Fruit fly (Drosophila melanogaster) whole organism, embryonic: ENCODE measurements around the gene CG4133.

ENCODE experiments used
- Adf1 ChIP-seq: fragments of 200-800 bp; sonication (Bioruptor generic); IDR thresholded peaks from 2 replicates; pipeline ENCODE4 v1.3.6; 2022; ENCODE audit warnings: missing biosample characterization, missing genetic modification characterization
- Awh ChIP-seq: fragments of 200-800 bp; sonication (Bioruptor generic); IDR thresholded peaks from 2 replicates; pipeline ENCODE4, ENCODE4 v1.3.6; 2022; ENCODE audit warnings: missing biosample characterization, missing genetic modification characterization
- Bteb2 ChIP-seq: fragments of 200-800 bp; sonication (Bioruptor generic); optimal IDR thresholded peaks from 2 replicates; lab custom pipeline; 2016; ENCODE audit warnings: missing biosample characterization, missing genetic modification characterization
- CG10209 ChIP-seq: fragments of 200-800 bp; sonication (Bioruptor generic); optimal IDR thresholded peaks from 3 replicates; lab custom pipeline; 2017; ENCODE audit warnings: missing biosample characterization, mild to moderate bottlenecking, missing genetic modification characterization, missing genetic modification reagents
- CG10654 ChIP-seq: fragments of 200-800 bp; sonication (Bioruptor generic); optimal IDR thresholded peaks from 2 replicates; lab custom pipeline; 2016; ENCODE audit warnings: missing biosample characterization, missing genetic modification characterization
- CG1233 ChIP-seq: fragments of 200-800 bp; sonication (Bioruptor generic); optimal IDR thresholded peaks from 4 replicates; lab custom pipeline; 2018; ENCODE audit warnings: missing biosample characterization, mild to moderate bottlenecking, missing genetic modification characterization
- CG12942 ChIP-seq: fragments of 200-800 bp; sonication (Bioruptor generic); optimal IDR thresholded peaks from 3 replicates; lab custom pipeline; 2016; ENCODE audit warnings: missing biosample characterization, missing genetic modification characterization
- CG13424 ChIP-seq: fragments of 200-800 bp; sonication (Bioruptor generic); optimal IDR thresholded peaks from 2 replicates; lab custom pipeline; 2019; ENCODE audit warnings: missing biosample characterization, mild to moderate bottlenecking, missing genetic modification characterization, moderate library complexity
- CG13624 ChIP-seq: fragments of 200-800 bp; sonication (Bioruptor generic); optimal IDR thresholded peaks from 2 replicates; lab custom pipeline; 2016; ENCODE audit warnings: missing biosample characterization, missing genetic modification characterization
- CG13894 ChIP-seq: fragments of 200-800 bp; sonication (Bioruptor generic); optimal IDR thresholded peaks from 3 replicates; lab custom pipeline; 2018; ENCODE audit warnings: missing biosample characterization, mild to moderate bottlenecking, missing genetic modification characterization, moderate library complexity
- CG14667 ChIP-seq: fragments of 200-800 bp; sonication (Bioruptor generic); IDR thresholded peaks from 2 replicates; pipeline ENCODE4 v1.3.6; 2022; ENCODE audit warnings: missing biosample characterization, missing genetic modification characterization
- CG14710 ChIP-seq: fragments of 200-800 bp; sonication (Bioruptor generic); optimal IDR thresholded peaks from 3 replicates; lab custom pipeline; 2019; ENCODE audit warnings: missing biosample characterization, mild to moderate bottlenecking, missing genetic modification characterization, moderate library complexity
- CG17328 ChIP-seq: fragments of 200-800 bp; sonication (Bioruptor generic); IDR thresholded peaks from 2 replicates; pipeline ENCODE4 v1.3.6; 2022; ENCODE audit warnings: missing biosample characterization, missing genetic modification characterization
- CG2116 ChIP-seq: fragments of 200-800 bp; sonication (Bioruptor generic); optimal IDR thresholded peaks from 3 replicates; lab custom pipeline; 2018; ENCODE audit warnings: missing biosample characterization, mild to moderate bottlenecking, missing genetic modification characterization
- CG30431 ChIP-seq: fragments of 200-800 bp; sonication (Bioruptor generic); optimal IDR thresholded peaks from 2 replicates; lab custom pipeline; 2017; ENCODE audit warnings: missing biosample characterization, missing genetic modification characterization
- CG3838 ChIP-seq: fragments of 200-800 bp; sonication (Bioruptor generic); optimal IDR thresholded peaks from 3 replicates; lab custom pipeline; 2016; ENCODE audit warnings: missing biosample characterization, missing genetic modification characterization
- CG42726 ChIP-seq: fragments of 200-800 bp; sonication (Bioruptor generic); IDR thresholded peaks from 2 replicates; pipeline ENCODE4 v1.3.6; 2022; ENCODE audit warnings: missing biosample characterization, missing genetic modification characterization; ENCODE audit not compliant: partially characterized antibody
- CG4360 ChIP-seq: fragments of 200-800 bp; sonication (Bioruptor generic); IDR thresholded peaks from 2 replicates; pipeline ENCODE4 v1.3.6; 2022; ENCODE audit warnings: missing biosample characterization, missing genetic modification characterization
- CG4730 ChIP-seq: fragments of 200-800 bp; sonication (Bioruptor generic); IDR thresholded peaks from 2 replicates; pipeline ENCODE4 v1.3.6; 2022; ENCODE audit warnings: missing biosample characterization, missing genetic modification characterization
- CG4854 ChIP-seq: fragments of 200-800 bp; sonication (Bioruptor generic); optimal IDR thresholded peaks from 2 replicates; lab custom pipeline; 2016; ENCODE audit warnings: missing biosample characterization, missing genetic modification characterization, inconsistent platforms
- CG6854 ChIP-seq: fragments of 200-800 bp; sonication (Bioruptor generic); optimal IDR thresholded peaks from 3 replicates; lab custom pipeline; 2017; ENCODE audit warnings: missing biosample characterization, mild to moderate bottlenecking, missing genetic modification characterization
- CG8290 ChIP-seq, 3 experiments: fragments of 200-800 bp; sonication (Bioruptor generic); optimal IDR thresholded peaks; 2 replicates each; lab custom pipeline; 2016 to 2019; ENCODE audit warnings: missing biosample characterization in 3 of 3, missing genetic modification characterization in 3 of 3, mild to moderate bottlenecking in 2 of 3, moderate library complexity in 1 of 3
- CG9932 ChIP-seq: fragments of 200-800 bp; sonication (Bioruptor generic); IDR thresholded peaks from 2 replicates; pipeline ENCODE4 v1.3.6; 2022; ENCODE audit warnings: missing biosample characterization, missing genetic modification characterization
- CrebB ChIP-seq: fragments of 200-800 bp; sonication (Bioruptor generic); optimal IDR thresholded peaks from 3 replicates; lab custom pipeline; 2018; ENCODE audit warnings: missing biosample characterization, mild to moderate bottlenecking, missing genetic modification characterization
- Dll ChIP-seq: fragments of 200-800 bp; sonication (Bioruptor generic); IDR thresholded peaks from 4 replicates; pipeline ENCODE4 v1.3.6; 2022; ENCODE audit warnings: missing biosample characterization, missing genetic modification characterization; ENCODE audit not compliant: partially characterized antibody
- Doc2 ChIP-seq: fragments of 200-800 bp; sonication (Bioruptor generic); IDR thresholded peaks from 2 replicates; pipeline ENCODE4 v1.3.6; 2022; ENCODE audit warnings: missing biosample characterization, missing genetic modification characterization
- E2f1 ChIP-seq: fragments of 200-800 bp; sonication (Bioruptor generic); IDR thresholded peaks from 2 replicates; pipeline ENCODE4 v1.3.6; 2022; ENCODE audit warnings: missing biosample characterization, missing genetic modification characterization
- Hr39 ChIP-seq: fragments of >200 bp; optimal IDR thresholded peaks from 2 replicates; lab custom pipeline; 2017
- Kr ChIP-seq: fragments of 200-800 bp; sonication (Bioruptor generic); optimal IDR thresholded peaks from 2 replicates; lab custom pipeline; 2017; ENCODE audit warnings: missing biosample characterization, mild to moderate bottlenecking, missing genetic modification characterization
- MESR4 ChIP-seq: fragments of 200-800 bp; sonication (Bioruptor generic); optimal IDR thresholded peaks from 2 replicates; lab custom pipeline; 2018; ENCODE audit warnings: missing biosample characterization, mild to moderate bottlenecking, missing genetic modification characterization, moderate library complexity
- Optix ChIP-seq: fragments of 200-800 bp; sonication (Bioruptor generic); IDR thresholded peaks from 3 replicates; pipeline ENCODE4 v1.3.6; 2022; ENCODE audit warnings: missing biosample characterization, missing genetic modification characterization
- Rx ChIP-seq: fragments of 200-800 bp; sonication (Bioruptor generic); IDR thresholded peaks from 2 replicates; pipeline ENCODE4 v1.3.6; 2022; ENCODE audit warnings: missing biosample characterization, missing genetic modification characterization
- Sox102F ChIP-seq: fragments of 200-800 bp; sonication (Bioruptor generic); optimal IDR thresholded peaks from 2 replicates; lab custom pipeline; 2018; ENCODE audit warnings: missing biosample characterization, mild to moderate bottlenecking, missing genetic modification characterization, moderate library complexity
- ap ChIP-seq: fragments of 200-800 bp; sonication (Bioruptor generic); IDR thresholded peaks from 2 replicates; pipeline ENCODE4 v1.3.6; 2022; ENCODE audit warnings: missing biosample characterization, missing genetic modification characterization
- az2 ChIP-seq: fragments of 200-800 bp; sonication (Bioruptor generic); optimal IDR thresholded peaks from 3 replicates; lab custom pipeline; 2016; ENCODE audit warnings: missing biosample characterization, missing genetic modification characterization
- bcd ChIP-seq: fragments of 200-800 bp; sonication (Bioruptor generic); optimal IDR thresholded peaks from 2 replicates; lab custom pipeline; 2017; ENCODE audit warnings: missing biosample characterization, mild to moderate bottlenecking, missing genetic modification characterization
- disco-r ChIP-seq: fragments of 200-800 bp; sonication (Bioruptor generic); optimal IDR thresholded peaks from 2 replicates; lab custom pipeline; 2016; ENCODE audit warnings: missing biosample characterization, missing genetic modification characterization
- dysf ChIP-seq: fragments of 200-800 bp; sonication (Bioruptor generic); IDR thresholded peaks from 3 replicates; pipeline ENCODE4 v1.3.6; 2022; ENCODE audit warnings: missing biosample characterization, missing genetic modification characterization
- gce ChIP-seq: fragments of 200-800 bp; sonication (Bioruptor generic); IDR thresholded peaks from 3 replicates; pipeline ENCODE4 v1.3.6; 2022; ENCODE audit warnings: missing biosample characterization, missing genetic modification characterization
- gsb ChIP-seq: fragments of 200-800 bp; sonication (Bioruptor generic); IDR thresholded peaks from 2 replicates; pipeline ENCODE4 v1.3.6; 2022; ENCODE audit warnings: missing biosample characterization, missing genetic modification characterization
- ind ChIP-seq: fragments of 200-800 bp; sonication (Bioruptor generic); optimal IDR thresholded peaks from 3 replicates; lab custom pipeline; 2016; ENCODE audit warnings: missing biosample characterization, missing genetic modification characterization
- kni ChIP-seq: fragments of 200-800 bp; sonication (Bioruptor generic); optimal IDR thresholded peaks from 3 replicates; lab custom pipeline; 2017; ENCODE audit warnings: mild to moderate bottlenecking, missing biosample characterization, missing genetic modification reagents, missing genetic modification characterization
- lilli ChIP-seq: fragments of 200-800 bp; sonication (Bioruptor generic); optimal IDR thresholded peaks from 3 replicates; lab custom pipeline; 2016; ENCODE audit warnings: missing biosample characterization, missing genetic modification characterization
- nerfin-2 ChIP-seq: fragments of 200-800 bp; sonication (Bioruptor generic); IDR thresholded peaks from 2 replicates; pipeline ENCODE4 v1.3.6; 2022; ENCODE audit warnings: missing biosample characterization, missing genetic modification characterization; ENCODE audit not compliant: partially characterized antibody
- nom ChIP-seq: fragments of 200-800 bp; sonication (Bioruptor generic); optimal IDR thresholded peaks from 2 replicates; lab custom pipeline; 2017; ENCODE audit warnings: missing biosample characterization, missing genetic modification characterization, mild to moderate bottlenecking, moderate library complexity, missing genetic modification reagents
- psq ChIP-seq: fragments of 200-800 bp; sonication (Bioruptor generic); optimal IDR thresholded peaks from 2 replicates; lab custom pipeline; 2017; ENCODE audit warnings: missing biosample characterization, missing genetic modification characterization
- sens-2 ChIP-seq: fragments of 200-800 bp; sonication (Bioruptor generic); IDR thresholded peaks from 2 replicates; pipeline ENCODE4 v1.3.6; 2022; ENCODE audit warnings: missing biosample characterization, missing genetic modification characterization
- sisA ChIP-seq: fragments of 200-800 bp; sonication (Bioruptor generic); IDR thresholded peaks from 2 replicates; pipeline ENCODE4 v1.3.6; 2022; ENCODE audit warnings: missing biosample characterization, missing genetic modification characterization
- sob ChIP-seq: fragments of 200-800 bp; sonication (Bioruptor generic); IDR thresholded peaks from 2 replicates; pipeline ENCODE4 v1.3.6; 2022; ENCODE audit warnings: missing biosample characterization, missing genetic modification characterization
- tin ChIP-seq: fragments of 200-800 bp; sonication (Bioruptor generic); optimal IDR thresholded peaks from 3 replicates; lab custom pipeline; 2016; ENCODE audit warnings: missing biosample characterization, missing genetic modification characterization
- tup ChIP-seq: fragments of 200-800 bp; sonication (Bioruptor generic); optimal IDR thresholded peaks from 2 replicates; lab custom pipeline; 2016; ENCODE audit warnings: missing biosample characterization, mild to moderate bottlenecking, missing genetic modification characterization, moderate library complexity
- zfh1 ChIP-seq: fragments of 200-800 bp; sonication (Bioruptor generic); IDR thresholded peaks from 3 replicates; pipeline ENCODE4 v1.3.6; 2022; ENCODE audit warnings: missing biosample characterization, missing genetic modification characterization

CG4133 gene

DNA sequence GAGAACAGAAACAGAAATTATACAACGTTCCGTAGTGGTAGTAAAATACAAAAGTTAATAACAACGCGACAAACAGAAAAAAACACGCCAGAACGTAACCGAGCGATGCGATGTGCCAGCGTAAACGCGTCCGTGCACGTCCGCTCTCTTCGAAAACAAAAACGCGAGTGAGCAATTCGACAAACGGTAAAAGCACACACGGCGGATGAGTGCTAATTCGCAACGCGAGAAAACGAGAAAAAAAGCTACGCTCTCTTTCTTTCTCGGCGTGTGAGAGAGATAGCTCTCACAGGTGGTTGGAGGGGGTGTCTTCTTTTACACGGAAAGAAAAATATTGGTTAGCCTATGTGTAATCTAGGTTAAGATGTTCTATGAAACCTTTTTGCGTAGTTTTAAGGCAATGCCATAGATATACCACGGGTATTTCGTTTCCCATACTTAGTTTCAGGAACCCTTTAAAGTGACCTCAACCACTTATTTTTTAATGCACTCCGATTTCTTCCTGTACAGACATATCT lies 16.8 kb downstream of the CG4133 start, which contains the start of gene CG4297 (continued):
- TF ChIP-seq kni (GFP tag; lab: Kevin White, UChicago): peak; percentile 55
- TF ChIP-seq bcd (GFP tag; lab: Kevin White, UChicago): peak; percentile 93
- peak; percentile 80 for TF ChIP-seq CG8290 (GFP tag; optimal IDR thresholded peaks at IDR 0.05; lab: Kevin White, UChicago)
- peak; percentile 48 to 96 for TF ChIP-seq CG8290 (tag; optimal IDR thresholded peaks at IDR 0.05; lab: Kevin White, UChicago)
- TF ChIP-seq Awh (GFP tag; lab: Robert Waterston, UW): no peak
- TF ChIP-seq Optix (GFP tag; lab: Robert Waterston, UW): no peak
- TF ChIP-seq Doc2 (GFP tag; lab: Robert Waterston, UW): no peak
- TF ChIP-seq ind (GFP tag; lab: Kevin White, UChicago): peak; percentile 94
- TF ChIP-seq Sox102F (GFP tag; lab: Kevin White, UChicago): peak; percentile 95
- no peak for TF ChIP-seq CG9932 (GFP tag; lab: Robert Waterston, UW)
- TF ChIP-seq Rx (GFP tag; lab: Robert Waterston, UW): no peak
- peak; percentile 91 for TF ChIP-seq CG13424 (tag; lab: Kevin White, UChicago)
- no peak for TF ChIP-seq sob (GFP tag; lab: Robert Waterston, UW)
- TF ChIP-seq CG17328 (GFP tag; lab: Robert Waterston, UW): no peak
- no peak for TF ChIP-seq CG42726 (GFP tag; lab: Robert Waterston, UW)
- no peak for TF ChIP-seq zfh1 (GFP tag; lab: Robert Waterston, UW)
- no peak for TF ChIP-seq CG14667 (GFP tag; lab: Robert Waterston, UW)
- peak; percentile 93 for TF ChIP-seq tin (GFP tag; lab: Kevin White, UChicago)
- TF ChIP-seq CG13894 (tag; lab: Kevin White, UChicago): peak; percentile 86
- no peak for TF ChIP-seq CG4730 (GFP tag; lab: Robert Waterston, UW)
- peak; percentile 91 for TF ChIP-seq Bteb2
- peak; percentile 41 for TF ChIP-seq MESR4 (GFP tag; lab: Kevin White, UChicago)
- no peak for TF ChIP-seq ap (GFP tag; lab: Robert Waterston, UW)
- TF ChIP-seq gce (GFP tag; lab: Robert Waterston, UW): no peak
- peak; percentile 94 for TF ChIP-seq disco-r (GFP tag; lab: Kevin White, UChicago)
- TF ChIP-seq dysf (GFP tag; lab: Robert Waterston, UW): no peak
- peak; percentile 90 for TF ChIP-seq CG4854 (GFP tag; lab: Kevin White, UChicago)
- peak; percentile 92 for TF ChIP-seq CG10209 (GFP tag; lab: Kevin White, UChicago)
- TF ChIP-seq Adf1 (GFP tag; lab: Robert Waterston, UW): no peak
- TF ChIP-seq CG14710 (tag; lab: Kevin White, UChicago): peak; percentile 75
- peak; percentile 92 for TF ChIP-seq CG10654
- TF ChIP-seq Hr39 (lab: Kevin White, UChicago): no peak
- TF ChIP-seq CrebB (tag; lab: Kevin White, UChicago): peak; percentile 93
- TF ChIP-seq nom: peak; percentile 85
- TF ChIP-seq nerfin-2 (GFP tag; lab: Robert Waterston, UW): no peak
- TF ChIP-seq CG12942: peak; percentile 87
- no peak for TF ChIP-seq gsb
- TF ChIP-seq CG30431 (GFP tag; lab: Kevin White, UChicago): peak; percentile 86
- TF ChIP-seq CG1233: peak; percentile 91
- TF ChIP-seq lilli (GFP tag; lab: Kevin White, UChicago): peak; percentile 95
- TF ChIP-seq E2f1: no peak
- peak; percentile 83 for TF ChIP-seq tup (GFP tag; lab: Kevin White, UChicago)
- no peak for TF ChIP-seq sens-2 (GFP tag; lab: Robert Waterston, UW)
- TF ChIP-seq az2: peak; percentile 94
- peak; percentile 92 for TF ChIP-seq CG6854 (GFP tag; lab: Kevin White, UChicago)
- no peak for TF ChIP-seq Dll
- TF ChIP-seq CG2116 (GFP tag; lab: Kevin White, UChicago): peak; percentile 47
- no peak for TF ChIP-seq Kr (GFP tag; lab: Kevin White, UChicago)
- TF ChIP-seq CG3838 (GFP tag; lab: Kevin White, UChicago): peak; percentile 65
- no peak for TF ChIP-seq sisA
- peak; percentile 59 for TF ChIP-seq psq (GFP tag; lab: Kevin White, UChicago)
- peak; percentile 96 for TF ChIP-seq CG13624 (GFP tag; lab: Kevin White, UChicago)
- TF ChIP-seq CG4360 (GFP tag; lab: Robert Waterston, UW): no peak
